Worm (Caenorhabditis elegans): ENCODE measurements around the gene ZK945.6.

Gene ZK945.6

ce11 chrII:10106870-10107269 is at the start of gene ZK945.6:
TSS of gene ZK945.6 (minus strand) at chrII:10106970.
- TF ChIP-seq ama-1 (optimal IDR thresholded peaks at IDR 0.05) (no peak), tbx-11 (GFP tag; IDR thresholded peaks at IDR 0.05) (no peak), ceh-36 (tag; optimal IDR thresholded peaks at IDR 0.05) (no peak), tbx-37 (GFP tag; conservative IDR thresholded peaks at IDR 0.05) (no peak), hmg-4 (GFP tag; optimal IDR thresholded peaks at IDR 0.05) (no peak), ets-7 (tag; optimal IDR thresholded peaks at IDR 0.05) (no peak), scrt-1 (GFP tag; IDR thresholded peaks at IDR 0.05) (no peak), F13C5.2 (tag; optimal IDR thresholded peaks at IDR 0.05) (no peak), flt-1 (GFP tag; IDR thresholded peaks at IDR 0.05) (no peak), aly-1 (tag; optimal IDR thresholded peaks at IDR 0.05) (no peak), hnd-1 (tag; optimal IDR thresholded peaks at IDR 0.05) (no peak), hmbx-1 (tag; optimal IDR thresholded peaks at IDR 0.05) (no peak), ceh-13 (GFP tag; optimal IDR thresholded peaks at IDR 0.05) (no peak), pes-1 (GFP tag; IDR thresholded peaks at IDR 0.05) (no peak), sea-1 (GFP tag; conservative IDR thresholded peaks at IDR 0.05) (no peak), tra-4 (tag; optimal IDR thresholded peaks at IDR 0.05) (no peak), B0310.2 (tag; optimal IDR thresholded peaks at IDR 0.05) (no peak)

DNA sequence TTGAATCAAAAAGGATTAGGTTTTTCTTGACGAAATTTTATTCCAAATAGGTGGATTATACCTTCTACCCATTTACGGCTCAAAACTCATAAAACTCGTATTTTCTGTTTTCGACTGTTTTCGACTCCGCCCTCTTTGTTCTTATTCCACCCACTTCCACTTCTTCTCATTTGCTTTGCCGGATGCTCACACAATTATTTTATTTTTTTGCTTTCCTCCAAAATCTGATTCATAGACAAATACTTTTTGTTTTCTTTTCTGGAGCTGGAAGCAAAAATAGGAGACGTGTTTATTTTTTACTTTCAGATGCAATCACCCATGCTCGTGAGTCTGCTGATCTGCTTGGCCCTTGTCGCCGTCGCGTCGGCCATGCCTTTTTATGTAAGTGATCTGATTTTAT is 48.3 kb upstream of the ZK945.6 start, which contains the start of gene nlp-63:
nlp-63 (plus strand) TSS at position 301 of the 400 bp plus-strand sequence.
- TF ChIP-seq ceh-13 (GFP tag; optimal IDR thresholded peaks at IDR 0.05) (no peak), hmbx-1 (tag; optimal IDR thresholded peaks at IDR 0.05) (no peak), tra-4 (tag; optimal IDR thresholded peaks at IDR 0.05) (no peak), F13C5.2 (tag; optimal IDR thresholded peaks at IDR 0.05) (no peak), pes-1 (GFP tag; IDR thresholded peaks at IDR 0.05) (no peak), flt-1 (GFP tag; IDR thresholded peaks at IDR 0.05) (no peak), tbx-37 (GFP tag; conservative IDR thresholded peaks at IDR 0.05) (no peak), hmg-4 (GFP tag; optimal IDR thresholded peaks at IDR 0.05) (no peak), aly-1 (tag; optimal IDR thresholded peaks at IDR 0.05) (no peak), sea-1 (GFP tag; conservative IDR thresholded peaks at IDR 0.05) (no peak), tbx-11 (GFP tag; IDR thresholded peaks at IDR 0.05) (no peak), ama-1 (optimal IDR thresholded peaks at IDR 0.05) (no peak), ceh-36 (tag; optimal IDR thresholded peaks at IDR 0.05) (no peak), scrt-1 (GFP tag; IDR thresholded peaks at IDR 0.05) (no peak), ets-7 (tag; optimal IDR thresholded peaks at IDR 0.05) (no peak)

ce11 chrII:10147502-10147901 is 40.7 kb upstream of the ZK945.6 start:
- TF ChIP-seq ama-1 (optimal IDR thresholded peaks at IDR 0.05) (no peak), hmg-4 (GFP tag; optimal IDR thresholded peaks at IDR 0.05) (no peak), tbx-11 (GFP tag; IDR thresholded peaks at IDR 0.05) (no peak), pes-1 (GFP tag; IDR thresholded peaks at IDR 0.05) (no peak)

DNA sequence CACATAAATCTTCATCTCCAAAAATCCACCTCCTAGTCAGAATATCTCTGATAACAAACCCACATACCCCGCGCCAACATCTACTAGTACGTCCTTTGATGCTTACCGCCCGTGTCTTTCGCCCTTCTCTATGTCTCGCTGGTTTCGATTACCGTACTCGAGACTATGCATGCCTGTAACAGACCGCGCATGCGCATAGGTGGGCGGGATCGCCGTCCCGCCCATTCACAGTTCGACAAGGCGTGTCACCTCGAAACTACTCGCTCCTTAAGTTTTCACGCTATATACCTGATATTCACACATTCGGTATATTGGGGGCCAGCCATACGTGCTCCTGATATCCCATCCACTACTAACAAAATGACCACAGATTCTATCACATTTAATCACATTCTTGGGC is 39.7 kb upstream of the ZK945.6 start, which contains the start of gene pax-3:
pax-3 (plus strand) TSS at position 83 of the 400 bp plus-strand sequence.
- TF ChIP-seq ama-1 (optimal IDR thresholded peaks at IDR 0.05) (no peak), flt-1 (GFP tag; IDR thresholded peaks at IDR 0.05) (no peak), B0310.2 (tag; optimal IDR thresholded peaks at IDR 0.05) (no peak), hmbx-1 (tag; optimal IDR thresholded peaks at IDR 0.05) (no peak), hnd-1 (tag; optimal IDR thresholded peaks at IDR 0.05) (no peak), F13C5.2 (tag; optimal IDR thresholded peaks at IDR 0.05) (no peak), hmg-4 (GFP tag; optimal IDR thresholded peaks at IDR 0.05) (no peak)

DNA sequence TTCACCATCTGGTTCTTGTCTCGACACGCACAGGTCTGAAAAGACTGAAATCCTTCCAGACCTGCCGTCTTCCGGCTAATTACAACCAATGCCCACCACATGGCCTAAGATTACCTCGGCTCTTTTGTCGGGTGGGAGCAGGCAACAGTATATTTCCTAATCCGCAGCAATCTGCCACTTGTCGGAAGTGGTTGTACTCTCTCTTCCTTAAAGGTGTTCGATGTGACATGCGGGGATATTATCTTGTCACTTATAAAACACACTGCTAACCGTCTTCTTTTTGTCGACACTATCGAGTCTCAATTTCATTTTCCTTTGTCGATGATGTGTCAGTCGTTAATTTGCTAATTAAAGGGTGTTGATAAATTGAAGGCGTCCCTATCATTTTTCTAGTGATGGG is 37.3 kb upstream of the ZK945.6 start, which contains the start of gene F27E5.3:
F27E5.3 (minus strand) TSS at position 101 of the 400 bp plus-strand sequence.
- no peak for TF ChIP-seq tra-4 (tag; optimal IDR thresholded peaks at IDR 0.05)
- no peak for TF ChIP-seq hnd-1 (tag; optimal IDR thresholded peaks at IDR 0.05)
- TF ChIP-seq ceh-36 (tag; optimal IDR thresholded peaks at IDR 0.05): no peak
- no peak for TF ChIP-seq ceh-13 (GFP tag; optimal IDR thresholded peaks at IDR 0.05)
- no peak for TF ChIP-seq tbx-11 (GFP tag; IDR thresholded peaks at IDR 0.05)
- TF ChIP-seq ama-1 (optimal IDR thresholded peaks at IDR 0.05): no peak
- no peak for TF ChIP-seq tbx-37 (GFP tag; conservative IDR thresholded peaks at IDR 0.05)

- no peak for TF ChIP-seq hmg-4 (GFP tag; optimal IDR thresholded peaks at IDR 0.05)
- no peak for TF ChIP-seq hmbx-1 (tag; optimal IDR thresholded peaks at IDR 0.05)
- no peak for TF ChIP-seq ceh-36 (tag; optimal IDR thresholded peaks at IDR 0.05)
- TF ChIP-seq pes-1 (GFP tag; IDR thresholded peaks at IDR 0.05): no peak
- no peak for TF ChIP-seq hnd-1 (tag; optimal IDR thresholded peaks at IDR 0.05)
- no peak for TF ChIP-seq B0310.2 (tag; optimal IDR thresholded peaks at IDR 0.05)
- TF ChIP-seq aly-1 (tag; optimal IDR thresholded peaks at IDR 0.05): no peak
- TF ChIP-seq tra-4 (tag; optimal IDR thresholded peaks at IDR 0.05): no peak
- no peak for TF ChIP-seq flt-1 (GFP tag; IDR thresholded peaks at IDR 0.05)
- TF ChIP-seq tbx-37 (GFP tag; conservative IDR thresholded peaks at IDR 0.05): no peak
- no peak for TF ChIP-seq scrt-1 (GFP tag; IDR thresholded peaks at IDR 0.05)
- no peak for TF ChIP-seq tbx-11 (GFP tag; IDR thresholded peaks at IDR 0.05)
- TF ChIP-seq ets-7 (tag; optimal IDR thresholded peaks at IDR 0.05): no peak
- TF ChIP-seq ceh-13 (GFP tag; optimal IDR thresholded peaks at IDR 0.05): no peak
- no peak for TF ChIP-seq F13C5.2 (tag; optimal IDR thresholded peaks at IDR 0.05)
- no peak for TF ChIP-seq ama-1 (optimal IDR thresholded peaks at IDR 0.05)
- no peak for TF ChIP-seq sea-1 (GFP tag; conservative IDR thresholded peaks at IDR 0.05)
Observed at ce11 chrII:10139177-10139640, 32.4 kb upstream of the ZK945.6 start, which contains the start of gene asah-2. TSS of gene asah-2 (plus strand) at chrII:10139590.

ce11 chrII:10137358-10137757 is 30.6 kb upstream of the ZK945.6 start, which contains the start of gene phg-1:
TSS of gene phg-1 (plus strand) at chrII:10137658.
- TF ChIP-seq tra-4 (tag; optimal IDR thresholded peaks at IDR 0.05) (no peak), ceh-36 (tag; optimal IDR thresholded peaks at IDR 0.05) (no peak), hmbx-1 (tag; optimal IDR thresholded peaks at IDR 0.05) (no peak), ceh-13 (GFP tag; optimal IDR thresholded peaks at IDR 0.05) (no peak), tbx-11 (GFP tag; IDR thresholded peaks at IDR 0.05) (no peak), scrt-1 (GFP tag; IDR thresholded peaks at IDR 0.05) (no peak), tbx-37 (GFP tag; conservative IDR thresholded peaks at IDR 0.05) (no peak), aly-1 (tag; optimal IDR thresholded peaks at IDR 0.05) (no peak), F13C5.2 (tag; optimal IDR thresholded peaks at IDR 0.05) (no peak), ets-7 (tag; optimal IDR thresholded peaks at IDR 0.05) (no peak), hnd-1 (tag; optimal IDR thresholded peaks at IDR 0.05) (no peak)

All from whole organism, early embryonic.